Worm (Caenorhabditis elegans) whole organism, L2 larva: ENCODE measurements around the gene C17H12.11.

ENCODE experiments used
- C34F6.9 ChIP-seq: fragments of 150-350 bp; optimal IDR thresholded peaks from 2 replicates; lab custom pipeline; 2014; ENCODE audit warnings: missing biosample characterization, missing genetic modification characterization
- Y55F3AM.14 ChIP-seq: fragments of 200-800 bp; sonication (Bioruptor generic); optimal IDR thresholded peaks from 2 replicates; lab custom pipeline; 2018; ENCODE audit warnings: mild to moderate bottlenecking, missing genetic modification characterization, missing compliant biosample characterization
- ZK546.5 ChIP-seq: sonication (generic microtip); optimal IDR thresholded peaks from 2 replicates; lab custom pipeline; 2017; ENCODE audit warnings: missing biosample characterization, missing genetic modification characterization
- alr-1 ChIP-seq: fragments of 150-350 bp; optimal IDR thresholded peaks from 2 replicates; lab custom pipeline; 2014; ENCODE audit warnings: missing biosample characterization, missing genetic modification characterization
- ama-1 ChIP-seq: fragments of 150-350 bp; optimal IDR thresholded peaks from 2 replicates; lab custom pipeline; 2018; ENCODE audit warnings: inconsistent platforms
- blmp-1 ChIP-seq: sonication (generic microtip); optimal IDR thresholded peaks from 2 replicates; lab custom pipeline; 2017; ENCODE audit warnings: missing genetic modification characterization, mild to moderate bottlenecking, missing compliant biosample characterization, antibody characterized with exemption, moderate library complexity; ENCODE audit not compliant: insufficient read depth
- ceh-16 ChIP-seq: fragments of 150-350 bp; optimal IDR thresholded peaks from 2 replicates; lab custom pipeline; 2014; ENCODE audit warnings: missing biosample characterization, missing genetic modification characterization
- ceh-82 ChIP-seq: fragments of 150-350 bp; optimal IDR thresholded peaks from 2 replicates; lab custom pipeline; 2014; ENCODE audit warnings: missing biosample characterization, missing genetic modification characterization
- crh-2 ChIP-seq: sonication (generic microtip); optimal IDR thresholded peaks from 2 replicates; lab custom pipeline; 2017; ENCODE audit warnings: missing biosample characterization, missing genetic modification characterization
- egl-27 ChIP-seq: sonication (generic microtip); optimal IDR thresholded peaks from 3 replicates; lab custom pipeline; 2017; ENCODE audit warnings: missing biosample characterization, missing genetic modification reagents, missing genetic modification characterization
- elt-1 ChIP-seq: fragments of 150-350 bp; optimal IDR thresholded peaks from 2 replicates; lab custom pipeline; 2014; ENCODE audit warnings: missing biosample characterization, missing genetic modification characterization
- elt-3 ChIP-seq: sonication (generic microtip); optimal IDR thresholded peaks from 2 replicates; lab custom pipeline; 2017; ENCODE audit warnings: missing biosample characterization, missing genetic modification characterization
- fos-1 ChIP-seq: fragments of 150-350 bp; optimal IDR thresholded peaks from 2 replicates; lab custom pipeline; 2014; ENCODE audit warnings: missing biosample characterization, missing genetic modification characterization
- gmeb-1 ChIP-seq: fragments of 150-350 bp; optimal IDR thresholded peaks from 2 replicates; lab custom pipeline; 2014; ENCODE audit warnings: missing biosample characterization, missing genetic modification characterization
- lin-11 ChIP-seq: fragments of 150-350 bp; sonication (generic microtip); optimal IDR thresholded peaks from 2 replicates; lab custom pipeline; 2014; ENCODE audit warnings: missing biosample characterization, missing genetic modification characterization, inconsistent platforms, mixed read lengths
- lin-39 ChIP-seq: fragments of 150-350 bp; optimal IDR thresholded peaks from 2 replicates; lab custom pipeline; 2014; ENCODE audit warnings: missing biosample characterization, missing genetic modification reagents, missing genetic modification characterization
- lsy-2 ChIP-seq, 2 experiments: fragments of 150-350 bp in 1 of 2; sonication (generic microtip) in 1 of 2; optimal IDR thresholded peaks; 2 replicates each; lab custom pipeline; 2014 to 2017; ENCODE audit warnings: missing biosample characterization in 2 of 2, missing genetic modification characterization in 2 of 2
- mab-5 ChIP-seq: fragments of 150-350 bp; optimal IDR thresholded peaks from 2 replicates; lab custom pipeline; 2014; ENCODE audit warnings: missing biosample characterization, missing genetic modification characterization
- mdl-1 ChIP-seq, 2 experiments: fragments of 150-350 bp in 1 of 2; sonication (generic microtip) in 1 of 2; optimal IDR thresholded peaks; 2 replicates each; lab custom pipeline; 2017; ENCODE audit warnings: missing biosample characterization in 2 of 2, missing genetic modification characterization in 2 of 2
- nhr-10 ChIP-seq: sonication (generic microtip); optimal IDR thresholded peaks from 2 replicates; lab custom pipeline; 2017; ENCODE audit warnings: missing biosample characterization, missing genetic modification characterization
- nhr-11 ChIP-seq: fragments of 150-350 bp; optimal IDR thresholded peaks from 2 replicates; lab custom pipeline; 2014; ENCODE audit warnings: missing biosample characterization, missing genetic modification characterization
- nhr-129 ChIP-seq: fragments of 150-350 bp; optimal IDR thresholded peaks from 2 replicates; lab custom pipeline; 2014; ENCODE audit warnings: missing biosample characterization, missing genetic modification characterization
- nhr-21 ChIP-seq: fragments of 150-350 bp; optimal IDR thresholded peaks from 2 replicates; lab custom pipeline; 2014; ENCODE audit warnings: missing biosample characterization, missing genetic modification characterization
- nhr-237 ChIP-seq: fragments of 150-350 bp; optimal IDR thresholded peaks from 2 replicates; lab custom pipeline; 2014; ENCODE audit warnings: missing biosample characterization, missing genetic modification characterization
- nhr-25 ChIP-seq: fragments of 150-350 bp; sonication (generic microtip); optimal IDR thresholded peaks from 3 replicates; lab custom pipeline; 2014; ENCODE audit warnings: missing biosample characterization, missing genetic modification characterization
- nhr-77 ChIP-seq: fragments of 150-350 bp; optimal IDR thresholded peaks from 2 replicates; lab custom pipeline; 2014; ENCODE audit warnings: missing biosample characterization, missing genetic modification characterization
- peb-1 ChIP-seq: fragments of 150-350 bp; optimal IDR thresholded peaks from 2 replicates; lab custom pipeline; 2014; ENCODE audit warnings: missing biosample characterization, missing genetic modification characterization
- sem-4 ChIP-seq: fragments of 150-350 bp; optimal IDR thresholded peaks from 2 replicates; lab custom pipeline; 2014; ENCODE audit warnings: missing biosample characterization, missing genetic modification reagents, missing genetic modification characterization
- skn-1 ChIP-seq: sonication (generic microtip); optimal IDR thresholded peaks from 2 replicates; lab custom pipeline; 2017; ENCODE audit warnings: missing biosample characterization, missing genetic modification characterization
- sma-9 ChIP-seq, 2 experiments: fragments of 150-350 bp in 1 of 2; sonication (generic microtip) in 1 of 2; optimal IDR thresholded peaks; 2 replicates each; lab custom pipeline; 2014 to 2016; ENCODE audit warnings: missing genetic modification characterization in 2 of 2, mild to moderate bottlenecking in 1 of 2, missing biosample characterization in 1 of 2, missing compliant biosample characterization in 1 of 2, missing genetic modification reagents in 1 of 2, moderate library complexity in 1 of 2
- snpc-4 ChIP-seq: fragments of 150-350 bp; optimal IDR thresholded peaks from 2 replicates; lab custom pipeline; 2014; ENCODE audit warnings: missing biosample characterization, missing genetic modification characterization
- unc-55 ChIP-seq: fragments of 150-350 bp; sonication (generic microtip); optimal IDR thresholded peaks from 3 replicates; lab custom pipeline; 2014; ENCODE audit warnings: missing biosample characterization, missing genetic modification reagents, missing genetic modification characterization
- unc-62 ChIP-seq: fragments of 150-350 bp; optimal IDR thresholded peaks from 2 replicates; lab custom pipeline; 2014; ENCODE audit warnings: missing biosample characterization, missing genetic modification reagents, missing genetic modification characterization
- zag-1 ChIP-seq: fragments of 150-350 bp; optimal IDR thresholded peaks from 2 replicates; lab custom pipeline; 2014; ENCODE audit warnings: missing biosample characterization, missing genetic modification characterization
- ztf-4 ChIP-seq: fragments of 150-350 bp; optimal IDR thresholded peaks from 2 replicates; lab custom pipeline; 2014; ENCODE audit warnings: missing biosample characterization, missing genetic modification characterization

The C17H12.11 gene

DNA sequence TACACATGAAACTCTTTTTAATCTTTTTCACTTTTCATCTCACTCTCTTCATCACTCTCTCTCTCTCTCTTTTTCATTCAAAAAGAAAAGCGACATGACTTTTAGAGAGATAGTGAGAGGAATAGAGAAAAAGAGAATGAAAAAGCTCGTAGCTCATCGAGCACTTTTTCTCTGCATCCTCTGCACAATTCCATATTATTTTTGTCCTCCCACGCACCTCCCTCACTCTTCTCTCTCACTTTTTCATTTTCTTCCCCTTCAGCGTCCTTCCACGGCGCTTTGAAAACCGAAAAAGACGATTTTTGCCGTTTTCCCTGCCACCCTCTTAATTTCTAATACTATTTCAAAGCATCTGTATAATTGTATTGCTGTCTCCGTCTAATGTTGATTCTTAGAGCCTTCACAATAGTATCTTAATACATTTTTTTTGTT is 36.9 kb downstream of the C17H12.11 start (continued):
- TF ChIP-seq skn-1 (tag; lab: Kevin White, UChicago) (peak; percentile 23), gmeb-1 (peak; percentile 61), mdl-1 (tag; optimal IDR thresholded peaks at IDR 0.05; lab: Kevin White, UChicago) (peak; percentile 62 to 81), egl-27 (peak; percentile 81), nhr-10 (tag; lab: Kevin White, UChicago) (peak; percentile 51), sem-4 (peak; percentile 68), nhr-237 (no peak), nhr-129 (tag; lab: Kevin White, UChicago) (peak; percentile 77), ama-1 (lab: Kevin White, UChicago) (no peak)
- TF ChIP-seq, all 48 proteins: peak for 26

DNA sequence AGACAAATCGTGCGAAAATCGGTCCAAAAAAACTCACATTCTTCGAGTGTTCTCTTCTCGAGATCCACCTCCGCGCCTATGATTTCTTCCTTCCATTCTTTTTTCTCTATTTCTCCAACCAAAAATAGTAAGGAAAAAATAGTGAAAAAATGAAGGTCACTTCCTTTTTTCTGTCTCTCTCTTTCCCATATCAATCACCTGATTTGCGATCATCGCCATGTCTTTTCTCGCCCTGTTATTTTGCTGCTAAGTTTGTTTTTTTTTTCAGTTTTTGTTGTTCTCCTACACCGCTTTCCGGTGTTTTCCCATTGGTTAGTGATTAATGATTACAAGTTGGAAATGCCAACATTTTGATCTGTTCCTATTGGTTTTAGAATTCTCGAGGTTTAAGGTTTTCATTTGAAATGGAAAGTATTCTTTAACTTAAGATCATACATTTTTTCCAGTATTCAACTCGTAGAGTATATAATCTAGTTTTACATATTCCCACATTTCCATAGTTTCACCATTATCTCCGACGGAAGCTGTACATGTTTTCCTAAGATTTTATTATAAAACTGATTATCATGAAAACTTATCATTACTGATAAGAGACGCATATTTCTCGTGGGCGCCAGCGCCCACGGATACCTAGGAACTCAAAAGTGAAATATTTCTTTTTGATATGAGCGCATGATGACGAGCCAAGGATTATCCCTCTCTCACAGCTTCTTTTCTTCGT is 39.5 kb downstream of the C17H12.11 start:
- TF ChIP-seq ama-1 (lab: Kevin White, UChicago) (no peak), blmp-1 (tag; lab: Kevin White, UChicago) (peak; percentile 9), unc-62 (GFP tag; lab: Kevin White, UChicago) (no peak), nhr-77 (tag; lab: Kevin White, UChicago) (no peak), peb-1 (tag; lab: Kevin White, UChicago) (no peak), nhr-10 (tag; lab: Kevin White, UChicago) (no peak), sem-4 (no peak), ZK546.5 (tag; lab: Kevin White, UChicago) (no peak), unc-55 (GFP tag; lab: Kevin White, UChicago) (no peak), crh-2 (tag; lab: Kevin White, UChicago) (no peak), nhr-25 (tag; lab: Kevin White, UChicago) (peak; percentile 42), lsy-2 (tag; optimal IDR thresholded peaks at IDR 0.05; lab: Kevin White, UChicago) (no peak), mab-5 (tag; lab: Kevin White, UChicago) (no peak), snpc-4 (tag; lab: Kevin White, UChicago) (no peak), Y55F3AM.14 (no peak), fos-1 (tag; lab: Kevin White, UChicago) (peak; percentile 13), gmeb-1 (no peak), sma-9 (GFP tag; optimal IDR thresholded peaks at IDR 0.05; lab: Kevin White, UChicago) (no peak), sma-9 (tag; optimal IDR thresholded peaks at IDR 0.05; lab: Kevin White, UChicago) (no peak), C34F6.9 (tag; lab: Kevin White, UChicago) (no peak), zag-1 (tag; lab: Kevin White, UChicago) (no peak), egl-27 (no peak), lin-11 (tag; lab: Kevin White, UChicago) (no peak)
- TF ChIP-seq, all 48 proteins: peak for 3

DNA sequence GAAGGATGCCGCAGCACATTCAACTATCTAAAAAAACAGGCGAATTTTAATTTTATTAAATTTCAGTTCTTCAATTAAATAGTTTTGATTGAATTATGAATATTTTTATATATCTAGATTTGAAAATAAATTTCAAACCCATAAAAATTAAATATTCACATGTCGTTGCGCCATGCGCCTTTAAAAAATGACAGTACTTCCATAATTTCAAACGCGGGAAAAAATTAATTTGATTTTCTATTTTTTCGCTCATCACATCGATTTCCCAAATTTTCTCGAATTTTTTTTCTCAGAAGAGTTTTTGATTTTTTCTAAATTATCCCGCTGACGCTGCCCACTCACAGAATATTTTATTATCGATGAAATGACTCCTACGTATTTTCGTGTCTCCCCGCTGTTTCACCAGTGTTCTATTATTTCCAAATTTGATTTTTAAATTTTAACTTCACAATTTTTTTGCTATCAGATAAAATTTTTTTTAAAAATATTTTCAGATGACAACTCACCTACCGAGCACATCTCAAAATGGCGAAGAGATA is 40.4 kb downstream of the C17H12.11 start, which contains the start of gene lip-1:
lip-1 (plus strand) TSS at position 489 of the 539 bp plus-strand sequence.
- TF ChIP-seq zag-1 (tag; lab: Kevin White, UChicago): no peak
- TF ChIP-seq elt-1 (tag; lab: Kevin White, UChicago): no peak
- TF ChIP-seq lin-39 (tag; lab: Kevin White, UChicago): no peak
- no peak for TF ChIP-seq ceh-82 (tag; lab: Kevin White, UChicago)

DNA sequence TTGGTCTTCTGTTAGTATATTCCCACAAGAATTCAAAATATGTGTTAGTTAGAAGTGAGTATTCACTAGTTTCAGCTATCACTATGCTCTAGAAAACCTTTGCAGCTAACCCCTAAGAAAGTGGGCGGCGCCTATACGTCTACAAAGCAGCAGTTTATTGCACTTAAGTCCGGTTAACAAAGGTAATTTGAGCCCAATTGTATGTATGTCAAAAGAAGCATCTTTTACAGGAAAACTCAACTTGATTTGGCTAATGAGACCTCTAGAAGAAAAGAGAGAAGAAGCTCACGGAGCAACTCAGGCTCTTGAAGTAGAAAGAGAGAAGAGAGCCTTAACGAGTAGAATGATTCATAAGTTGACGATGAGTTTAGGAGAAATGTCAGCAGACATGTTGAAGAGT is 50.5 kb downstream of the C17H12.11 start:
- TF ChIP-seq nhr-11: no peak
- TF ChIP-seq peb-1 (tag; lab: Kevin White, UChicago): no peak
- no peak for TF ChIP-seq mdl-1 (tag; optimal IDR thresholded peaks at IDR 0.05; lab: Kevin White, UChicago)
- no peak for TF ChIP-seq nhr-237
- TF ChIP-seq snpc-4 (tag; lab: Kevin White, UChicago): no peak
- no peak for TF ChIP-seq nhr-77 (tag; lab: Kevin White, UChicago)
- no peak for TF ChIP-seq alr-1 (tag; lab: Kevin White, UChicago)
- no peak for TF ChIP-seq elt-3 (tag; lab: Kevin White, UChicago)
- no peak for TF ChIP-seq ceh-16 (tag; lab: Kevin White, UChicago)
- no peak for TF ChIP-seq nhr-21
- TF ChIP-seq ztf-4 (tag; lab: Kevin White, UChicago): no peak
- no peak for TF ChIP-seq mab-5 (tag; lab: Kevin White, UChicago)
